Worm (Caenorhabditis elegans): ENCODE measurements around the gene laf-1.

- TF ChIP-seq dao-5 (tag; optimal IDR thresholded peaks at IDR 0.05) (no peak), W03F9.2 (tag; optimal IDR thresholded peaks at IDR 0.05) (no peak)
These were observed 21.9 kb upstream of the laf-1 start for ce11 chrIII:2800743-2801142.
